Worm (Caenorhabditis elegans) whole organism, young adult: Measurements from ENCODE around the gene ssp-33.

ENCODE experiments used
- F57C9.4 ChIP-seq: sonication (generic microtip); optimal IDR thresholded peaks from 2 replicates; lab custom pipeline; 2017; ENCODE audit warnings: mild to moderate bottlenecking, missing genetic modification characterization, missing compliant biosample characterization
- dpff-1 ChIP-seq: sonication (generic microtip); optimal IDR thresholded peaks from 2 replicates; lab custom pipeline; 2017; ENCODE audit warnings: mild to moderate bottlenecking, missing genetic modification characterization, missing compliant biosample characterization

DNA sequence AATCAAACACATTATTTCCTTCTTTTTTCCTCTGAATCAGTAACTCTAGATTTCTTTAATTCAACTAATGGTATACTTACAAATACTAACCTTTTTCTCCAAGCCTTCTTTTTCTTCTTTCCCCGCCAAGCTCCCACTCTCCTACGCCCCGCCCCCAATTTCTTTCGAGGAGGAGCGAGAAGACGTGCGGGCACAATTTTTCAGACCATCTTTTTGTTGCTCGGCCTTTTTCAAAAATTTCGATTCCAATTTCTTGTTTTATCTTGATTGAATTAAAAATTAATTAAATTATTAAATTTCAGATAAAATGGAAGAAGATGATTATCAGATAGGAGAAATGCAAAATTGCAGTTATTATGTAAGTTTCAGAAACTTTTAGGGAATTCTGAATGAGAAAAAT lies 31.2 kb upstream of the ssp-33 start, which contains the start of gene C47E8.3:
- TF ChIP-seq dpff-1 (tag; lab: Kevin White, UChicago) (no peak), F57C9.4 (tag; lab: Kevin White, UChicago) (no peak)
